Fruit fly (Drosophila melanogaster): Measurements from ENCODE around the gene CycK.

DNA sequence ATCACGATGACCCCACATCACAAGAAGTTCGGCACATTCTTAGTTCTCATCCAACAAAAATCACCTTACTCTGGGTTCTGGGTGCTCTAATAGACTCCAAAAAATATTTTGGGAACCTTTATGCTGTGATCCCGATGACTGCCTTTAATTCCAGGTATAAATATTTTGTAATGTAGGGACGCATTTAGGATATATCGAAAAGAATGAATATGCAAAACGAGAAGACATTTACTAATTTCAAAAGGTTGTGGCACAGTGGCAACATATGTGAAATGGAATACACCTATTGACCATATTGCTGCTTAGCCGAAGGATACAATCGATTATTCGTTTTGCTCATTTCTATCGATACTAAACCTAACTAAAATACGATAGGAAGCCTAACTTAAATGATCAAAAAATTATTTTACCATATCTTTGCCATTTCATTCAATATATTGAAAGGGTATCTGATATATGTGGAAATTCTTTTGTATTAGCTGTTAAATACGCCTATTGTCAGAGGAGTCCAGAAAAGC lies 9.0 kb downstream of the CycK start, which contains the start of gene CG3651:
- TF ChIP-seq CG3726 (GFP tag; IDR thresholded peaks at IDR 0.05), result no peak
- no peak for TF ChIP-seq Kr (GFP tag; optimal IDR thresholded peaks at IDR 0.05)
- TF ChIP-seq tgo (GFP tag; IDR thresholded peaks at IDR 0.05), result no peak
- no peak for TF ChIP-seq Fer3 (tag; optimal IDR thresholded peaks at IDR 0.05)
